Fruit fly (Drosophila melanogaster) whole organism, embryonic: ENCODE results near the gene phol.
A peak's percentile ranks its signal among the peaks of the same experiment; 100 is the strongest.

Experiments
- B-H2 ChIP-seq: fragments of 200-800 bp; sonication (Bioruptor generic); optimal IDR thresholded peaks from 2 replicates; lab custom pipeline; 2018; ENCODE audit warnings: missing biosample characterization, mild to moderate bottlenecking, missing genetic modification characterization
- BEAF-32 ChIP-seq: fragments of 200-800 bp; sonication (Bioruptor generic); optimal IDR thresholded peaks from 3 replicates; lab custom pipeline; 2017; ENCODE audit warnings: missing biosample characterization, missing genetic modification characterization, mild to moderate bottlenecking, moderate library complexity, missing genetic modification reagents
- CG12236 ChIP-seq: fragments of 200-800 bp; sonication (Bioruptor generic); optimal IDR thresholded peaks from 2 replicates; lab custom pipeline; 2016; ENCODE audit warnings: missing biosample characterization, missing genetic modification characterization
- CG13123 ChIP-seq: fragments of 200-800 bp; sonication (Bioruptor generic); optimal IDR thresholded peaks from 2 replicates; lab custom pipeline; 2016; ENCODE audit warnings: missing biosample characterization, missing genetic modification characterization
- CG14014 ChIP-seq: fragments of 200-800 bp; sonication (Bioruptor generic); IDR thresholded peaks from 2 replicates; pipeline ENCODE4 v1.3.6; 2022; ENCODE audit warnings: missing biosample characterization, missing genetic modification characterization
- CG14965 ChIP-seq: fragments of 200-800 bp; sonication (Bioruptor generic); optimal IDR thresholded peaks from 2 replicates; lab custom pipeline; 2016; ENCODE audit warnings: missing biosample characterization, missing genetic modification characterization, borderline replicate concordance
- CG15011 ChIP-seq: fragments of 200-800 bp; sonication (Bioruptor generic); optimal IDR thresholded peaks from 3 replicates; lab custom pipeline; 2018; ENCODE audit warnings: missing biosample characterization, mild to moderate bottlenecking, missing genetic modification characterization
- CG17359 ChIP-seq: fragments of 200-800 bp; sonication (Bioruptor generic); optimal IDR thresholded peaks from 3 replicates; lab custom pipeline; 2018; ENCODE audit warnings: missing biosample characterization, mild to moderate bottlenecking, missing genetic modification characterization, moderate library complexity
- CG17361 ChIP-seq: fragments of 200-800 bp; sonication (Bioruptor generic); IDR thresholded peaks from 3 replicates; pipeline ENCODE4 v1.3.6; 2022; ENCODE audit warnings: missing biosample characterization, missing genetic modification characterization
- CG17612 ChIP-seq: fragments of 200-800 bp; sonication (Bioruptor generic); IDR thresholded peaks from 2 replicates; pipeline ENCODE4 v1.3.6; 2022; ENCODE audit warnings: missing biosample characterization, missing genetic modification characterization
- CG18476 ChIP-seq: fragments of 200-800 bp; sonication (Bioruptor generic); optimal IDR thresholded peaks from 2 replicates; lab custom pipeline; 2016; ENCODE audit warnings: missing biosample characterization, mild to moderate bottlenecking, missing genetic modification characterization
- CG18599 ChIP-seq: fragments of 200-800 bp; sonication (Bioruptor generic); optimal IDR thresholded peaks from 3 replicates; lab custom pipeline; 2017; ENCODE audit warnings: missing biosample characterization, missing genetic modification characterization, mild to moderate bottlenecking, moderate library complexity, missing genetic modification reagents
- CG18764 ChIP-seq: fragments of 200-800 bp; sonication (Bioruptor generic); optimal IDR thresholded peaks from 3 replicates; lab custom pipeline; 2016; ENCODE audit warnings: missing biosample characterization, missing genetic modification characterization
- CG31388 ChIP-seq: fragments of 200-800 bp; sonication (Bioruptor generic); optimal IDR thresholded peaks from 2 replicates; lab custom pipeline; 2016; ENCODE audit warnings: missing biosample characterization, missing genetic modification characterization
- CG3726 ChIP-seq: fragments of 200-800 bp; sonication (Bioruptor generic); IDR thresholded peaks from 3 replicates; pipeline ENCODE4, ENCODE4 v1.3.6; 2022; ENCODE audit warnings: missing biosample characterization, missing genetic modification characterization
- CG3995 ChIP-seq: fragments of 200-800 bp; sonication (Bioruptor generic); optimal IDR thresholded peaks from 3 replicates; lab custom pipeline; 2016; ENCODE audit warnings: missing biosample characterization, missing genetic modification characterization
- CG6765 ChIP-seq: fragments of 200-800 bp; sonication (Bioruptor generic); optimal IDR thresholded peaks from 3 replicates; lab custom pipeline; 2017; ENCODE audit warnings: missing biosample characterization, mild to moderate bottlenecking, missing genetic modification characterization
- CG7786 ChIP-seq: fragments of 200-800 bp; sonication (Bioruptor generic); optimal IDR thresholded peaks from 2 replicates; lab custom pipeline; 2016; ENCODE audit warnings: missing biosample characterization, missing genetic modification characterization
- CG7839 ChIP-seq: fragments of 200-800 bp; sonication (Bioruptor generic); optimal IDR thresholded peaks from 3 replicates; lab custom pipeline; 2018; ENCODE audit warnings: missing biosample characterization, mild to moderate bottlenecking, missing genetic modification characterization, moderate library complexity
- Dbx ChIP-seq: fragments of 200-800 bp; sonication (Bioruptor generic); IDR thresholded peaks from 3 replicates; pipeline ENCODE4 v1.3.6; 2022; ENCODE audit warnings: missing biosample characterization, missing genetic modification characterization
- E2f1 ChIP-seq: fragments of 200-800 bp; sonication (Bioruptor generic); IDR thresholded peaks from 2 replicates; pipeline ENCODE4 v1.3.6; 2022; ENCODE audit warnings: missing biosample characterization, missing genetic modification characterization
- Fer1 ChIP-seq: fragments of 200-800 bp; sonication (Bioruptor generic); optimal IDR thresholded peaks from 2 replicates; lab custom pipeline; 2017; ENCODE audit warnings: missing biosample characterization, mild to moderate bottlenecking, missing genetic modification characterization
- Gug ChIP-seq: fragments of 200-800 bp; sonication (Bioruptor generic); IDR thresholded peaks from 4 replicates; pipeline ENCODE4 v1.3.6; 2022; ENCODE audit warnings: missing biosample characterization, missing genetic modification characterization
- TFAM ChIP-seq: fragments of 200-800 bp; sonication (Bioruptor generic); optimal IDR thresholded peaks from 2 replicates; lab custom pipeline; 2017; ENCODE audit warnings: missing biosample characterization, missing genetic modification characterization, inconsistent platforms
- Vsx1 ChIP-seq: fragments of 200-800 bp; sonication (Bioruptor generic); optimal IDR thresholded peaks from 2 replicates; lab custom pipeline; 2017; ENCODE audit warnings: missing biosample characterization, mild to moderate bottlenecking, missing genetic modification characterization, missing genetic modification reagents
- aop ChIP-seq: fragments of 200-800 bp; sonication (Bioruptor generic); IDR thresholded peaks from 2 replicates; pipeline ENCODE4 v1.3.6; 2022; ENCODE audit warnings: missing biosample characterization, missing genetic modification characterization
- bigmax ChIP-seq: fragments of 200-800 bp; sonication (Bioruptor generic); optimal IDR thresholded peaks from 2 replicates; lab custom pipeline; 2018; ENCODE audit warnings: missing biosample characterization, mild to moderate bottlenecking, missing genetic modification characterization
- bowl ChIP-seq: fragments of 200-800 bp; sonication (Bioruptor generic); IDR thresholded peaks from 2 replicates; pipeline ENCODE4 v1.3.6; 2022; ENCODE audit warnings: missing biosample characterization, missing genetic modification characterization
- br ChIP-seq: fragments of >200 bp; optimal IDR thresholded peaks from 2 replicates; lab custom pipeline; 2017
- btn ChIP-seq: fragments of 200-800 bp; sonication (Bioruptor generic); optimal IDR thresholded peaks from 2 replicates; lab custom pipeline; 2016; ENCODE audit warnings: missing biosample characterization, missing genetic modification characterization
- emc ChIP-seq: fragments of 200-800 bp; sonication (Bioruptor generic); optimal IDR thresholded peaks from 2 replicates; lab custom pipeline; 2016; ENCODE audit warnings: missing biosample characterization, missing genetic modification characterization
- en ChIP-seq: fragments of 200-800 bp; sonication (Bioruptor generic); optimal IDR thresholded peaks from 2 replicates; lab custom pipeline; 2016; ENCODE audit warnings: missing biosample characterization, missing genetic modification characterization
- fd96Cb ChIP-seq: fragments of 200-800 bp; sonication (Bioruptor generic); optimal IDR thresholded peaks from 2 replicates; lab custom pipeline; 2018; ENCODE audit warnings: missing biosample characterization, mild to moderate bottlenecking, missing genetic modification characterization, moderate library complexity
- gcm ChIP-seq: fragments of 200-800 bp; sonication (Bioruptor generic); optimal IDR thresholded peaks from 2 replicates; lab custom pipeline; 2019; ENCODE audit warnings: missing biosample characterization, mild to moderate bottlenecking, missing genetic modification characterization, moderate library complexity
- h ChIP-seq: fragments of >200 bp; optimal IDR thresholded peaks from 2 replicates; lab custom pipeline; 2017
- hbn ChIP-seq: fragments of 200-800 bp; sonication (Bioruptor generic); IDR thresholded peaks from 2 replicates; pipeline ENCODE4 v1.3.6; 2022; ENCODE audit warnings: missing biosample characterization, missing genetic modification characterization; ENCODE audit not compliant: partially characterized antibody
- jumu ChIP-seq: fragments of 200-800 bp; sonication (Bioruptor generic); optimal IDR thresholded peaks from 3 replicates; lab custom pipeline; 2016; ENCODE audit warnings: missing biosample characterization, missing genetic modification characterization
- mirr ChIP-seq: fragments of 200-800 bp; sonication (Bioruptor generic); optimal IDR thresholded peaks from 3 replicates; lab custom pipeline; 2018; ENCODE audit warnings: missing biosample characterization, mild to moderate bottlenecking, missing genetic modification characterization
- nau ChIP-seq: fragments of 200-800 bp; sonication (Bioruptor generic); optimal IDR thresholded peaks from 3 replicates; lab custom pipeline; 2017; ENCODE audit warnings: missing biosample characterization, mild to moderate bottlenecking, missing genetic modification characterization, missing genetic modification reagents
- nmo ChIP-seq: fragments of 200-800 bp; sonication (Bioruptor generic); optimal IDR thresholded peaks from 2 replicates; lab custom pipeline; 2018; ENCODE audit warnings: missing biosample characterization, mild to moderate bottlenecking, missing genetic modification characterization, moderate library complexity
- nom ChIP-seq: fragments of 200-800 bp; sonication (Bioruptor generic); optimal IDR thresholded peaks from 2 replicates; lab custom pipeline; 2017; ENCODE audit warnings: missing biosample characterization, missing genetic modification characterization, mild to moderate bottlenecking, moderate library complexity, missing genetic modification reagents
- pb ChIP-seq: fragments of 200-800 bp; sonication (Bioruptor generic); optimal IDR thresholded peaks from 3 replicates; lab custom pipeline; 2016; ENCODE audit warnings: missing biosample characterization, missing genetic modification characterization
- pum ChIP-seq: fragments of 200-800 bp; sonication (Bioruptor generic); optimal IDR thresholded peaks from 2 replicates; lab custom pipeline; 2016; ENCODE audit warnings: missing biosample characterization, missing genetic modification characterization
- rib ChIP-seq: fragments of 200-800 bp; sonication (Bioruptor generic); IDR thresholded peaks from 2 replicates; pipeline ENCODE4 v1.3.6; 2022; ENCODE audit warnings: missing biosample characterization, missing genetic modification characterization
- sc ChIP-seq, 3 experiments: fragments of >200 bp in 2 of 3; fragments of 200-800 bp in 1 of 3; sonication (Bioruptor generic) in 1 of 3; optimal IDR thresholded peaks; 2 replicates in 2 of 3; 3 replicates in 1 of 3; lab custom pipeline; 2017; ENCODE audit warnings: mild to moderate bottlenecking in 1 of 3, missing biosample characterization in 1 of 3, missing genetic modification characterization in 1 of 3, missing genetic modification reagents in 1 of 3
- sens ChIP-seq: fragments of 200-800 bp; sonication (Bioruptor generic); peaks from one replicate; lab custom pipeline; 2016; ENCODE audit warnings: missing biosample characterization, missing genetic modification characterization
- ssp ChIP-seq: fragments of 200-800 bp; sonication (Bioruptor generic); IDR thresholded peaks from 2 replicates; pipeline ENCODE4 v1.3.6; 2022; ENCODE audit warnings: missing biosample characterization, missing genetic modification characterization
- tin ChIP-seq: fragments of 200-800 bp; sonication (Bioruptor generic); optimal IDR thresholded peaks from 3 replicates; lab custom pipeline; 2016; ENCODE audit warnings: missing biosample characterization, missing genetic modification characterization
- toy ChIP-seq: fragments of 200-800 bp; sonication (Bioruptor generic); IDR thresholded peaks from 2 replicates; pipeline ENCODE4 v1.3.6; 2022; ENCODE audit warnings: missing biosample characterization, missing genetic modification characterization
- yki ChIP-seq: fragments of >200 bp; optimal IDR thresholded peaks from 3 replicates; lab custom pipeline; 2018
- zen ChIP-seq: fragments of 200-800 bp; sonication (Bioruptor generic); optimal IDR thresholded peaks from 3 replicates; lab custom pipeline; 2018; ENCODE audit warnings: missing biosample characterization, mild to moderate bottlenecking, missing genetic modification characterization, moderate library complexity
- zfh2 ChIP-seq: fragments of 200-800 bp; sonication (Bioruptor generic); optimal IDR thresholded peaks from 2 replicates; lab custom pipeline; 2016; ENCODE audit warnings: missing biosample characterization, missing genetic modification characterization

The phol gene

dm6 chr3L:9451522-9452118 is 4.5 kb downstream of the phol start, which contains the start of the genes CG3448 and ghi (continued):
- peak; percentile 46 for TF ChIP-seq nom
- TF ChIP-seq ssp (GFP tag; lab: Robert Waterston, UW) = peak; percentile 44
- no peak for TF ChIP-seq CG14014
- peak; percentile 73 for TF ChIP-seq CG18476 (GFP tag; lab: Kevin White, UChicago)
- TF ChIP-seq CG3995 = peak; percentile 37
- peak; percentile 82 for TF ChIP-seq Fer1 (GFP tag; lab: Kevin White, UChicago)
- TF ChIP-seq CG12236 = no peak
- TF ChIP-seq pb = no peak
- no peak for TF ChIP-seq CG17612 (GFP tag; lab: Robert Waterston, UW)
- peak; percentile 55 for TF ChIP-seq nmo
- no peak for TF ChIP-seq CG3726 (GFP tag; lab: Robert Waterston, UW)
- TF ChIP-seq CG18599 (GFP tag; lab: Kevin White, UChicago) = peak; percentile 81
- peak; percentile 15; the same call in 1 of the 2 replicates for TF ChIP-seq E2f1
- TF ChIP-seq CG13123 (GFP tag; lab: Kevin White, UChicago) = no peak
- no peak for TF ChIP-seq br (lab: Kevin White, UChicago)
- no peak for TF ChIP-seq emc
- no peak for TF ChIP-seq aop (GFP tag; lab: Robert Waterston, UW)
- TF ChIP-seq CG17359 (tag; lab: Kevin White, UChicago) = peak; percentile 73
- TF ChIP-seq CG7786 = no peak
- no peak for TF ChIP-seq btn
- peak; percentile 59 for TF ChIP-seq mirr (GFP tag; lab: Kevin White, UChicago)
- TF ChIP-seq Gug (GFP tag; lab: Robert Waterston, UW) = peak; percentile 31; the same call in 1 of the 4 replicates
- peak; percentile 72 for TF ChIP-seq BEAF-32 (GFP tag; lab: Kevin White, UChicago)
- TF ChIP-seq CG17361 (GFP tag; lab: Robert Waterston, UW) = peak; percentile 73
- no peak for TF ChIP-seq toy (GFP tag; lab: Robert Waterston, UW)
- peak; percentile 61 for TF ChIP-seq CG18764 (GFP tag; lab: Kevin White, UChicago)

dm6 chr3L:9447239-9447777 is 8.8 kb downstream of the phol start:
- TF ChIP-seq jumu (no peak), pum (GFP tag; lab: Kevin White, UChicago) (no peak), Dbx (GFP tag; lab: Robert Waterston, UW) (no peak), CG14965 (GFP tag; lab: Kevin White, UChicago) (no peak), nau (no peak), TFAM (no peak), h (lab: Kevin White, UChicago) (no peak), CG31388 (GFP tag; lab: Kevin White, UChicago) (no peak), sc (optimal IDR thresholded peaks at IDR 0.05; lab: Kevin White, UChicago) (no peak), sc (GFP tag; optimal IDR thresholded peaks at IDR 0.05; lab: Kevin White, UChicago) (no peak), zen (peak; percentile 73), B-H2 (GFP tag; lab: Kevin White, UChicago) (no peak), zfh2 (GFP tag; lab: Kevin White, UChicago) (no peak), rib (GFP tag; lab: Robert Waterston, UW) (peak; percentile 23; the same call in 1 of the 2 replicates), tin (GFP tag; lab: Kevin White, UChicago) (no peak), yki (lab: Kevin White, UChicago) (no peak), CG7839 (tag; lab: Kevin White, UChicago) (no peak), bigmax (no peak), CG6765 (GFP tag; lab: Kevin White, UChicago) (no peak), Fer1 (GFP tag; lab: Kevin White, UChicago) (peak; percentile 23), gcm (GFP tag; lab: Kevin White, UChicago) (no peak), bowl (GFP tag; lab: Robert Waterston, UW) (no peak), Vsx1 (GFP tag; lab: Kevin White, UChicago) (no peak), CG15011 (GFP tag; lab: Kevin White, UChicago) (no peak), fd96Cb (tag; lab: Kevin White, UChicago) (no peak), sens (GFP tag; lab: Kevin White, UChicago) (peak; percentile 86), hbn (GFP tag; lab: Robert Waterston, UW) (no peak), en (no peak)
